Worm (Caenorhabditis elegans): ENCODE data around the gene dpyd-1.

The dpyd-1 gene

ce11 chrX:5485931-5486537 lies 18.4 kb downstream of the dpyd-1 start, which contains the start of gene C25F6.1:
Gene C25F6.1 (plus strand): TSS chrX:5486487.
- TF ChIP-seq F10E7.11 (tag; optimal IDR thresholded peaks at IDR 0.05) (no peak), ztf-18 (tag; optimal IDR thresholded peaks at IDR 0.05) (peak; percentile 78)

- TF ChIP-seq mxl-1 (tag; optimal IDR thresholded peaks at IDR 0.05) (no peak), zfh-2 (GFP tag; conservative IDR thresholded peaks at IDR 0.05) (0 out of 2 replicates have a peak, but pooled peaks have one; percentile 17), let-526 (GFP tag; IDR thresholded peaks at IDR 0.05) (no peak), ceh-79 (tag; optimal IDR thresholded peaks at IDR 0.05) (no peak), nhr-80 (tag; optimal IDR thresholded peaks at IDR 0.05) (no peak)
Observed at ce11 chrX:5488867-5489266, 21.2 kb downstream of the dpyd-1 start.

DNA sequence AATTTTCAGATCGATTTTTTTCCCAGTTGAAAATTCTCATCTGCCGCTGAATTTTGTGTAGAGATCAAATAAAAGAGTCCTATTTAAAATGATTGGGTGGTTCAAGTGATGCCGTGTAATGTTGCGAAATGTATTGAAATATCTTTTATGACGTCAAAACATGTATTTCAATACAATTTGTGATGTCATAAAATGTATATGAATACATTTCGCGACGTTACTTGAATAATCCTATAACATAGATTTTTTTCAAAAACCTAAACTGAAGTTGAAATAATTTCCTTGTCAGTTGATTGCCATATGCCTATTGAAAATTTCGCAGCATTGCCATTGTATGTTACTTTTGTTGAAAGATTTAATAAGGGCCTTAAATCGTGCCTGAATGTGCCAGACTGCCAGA lies 21.9 kb downstream of the dpyd-1 start, which contains the start of gene F55D1.1:
Gene F55D1.1 (plus strand): TSS at position 301 of the 400 bp plus-strand sequence.
- TF ChIP-seq gei-17 (GFP tag; optimal IDR thresholded peaks at IDR 0.05): no peak
- TF ChIP-seq dpff-1 (tag; optimal IDR thresholded peaks at IDR 0.05): no peak
- TF ChIP-seq ztf-25 (GFP tag; IDR thresholded peaks at IDR 0.05): no peak
- TF ChIP-seq xnd-1 (tag; optimal IDR thresholded peaks at IDR 0.05): no peak
- TF ChIP-seq ZK185.1 (tag; optimal IDR thresholded peaks at IDR 0.05; ENCODE audit: poor library complexity, severe bottlenecking): no peak
- TF ChIP-seq B0336.3 (GFP tag; IDR thresholded peaks at IDR 0.05): no peak
- no peak for TF ChIP-seq fkh-3 (tag; optimal IDR thresholded peaks at IDR 0.05)
- TF ChIP-seq nhr-90 (tag; optimal IDR thresholded peaks at IDR 0.05): no peak
- no peak for TF ChIP-seq lin-35 (GFP tag; optimal IDR thresholded peaks at IDR 0.05)
- no peak for TF ChIP-seq F57C9.4 (tag; optimal IDR thresholded peaks at IDR 0.05)
- TF ChIP-seq snpc-4 (GFP tag; optimal IDR thresholded peaks at IDR 0.05): no peak
- TF ChIP-seq snpc-4 (tag; optimal IDR thresholded peaks at IDR 0.05): no peak
- no peak for TF ChIP-seq lsy-27 (tag; optimal IDR thresholded peaks at IDR 0.05; ENCODE audit: borderline replicate concordance, insufficient read depth)
- no peak for TF ChIP-seq snpc-1.1 (tag; optimal IDR thresholded peaks at IDR 0.05; ENCODE audit: insufficient read depth)
- TF ChIP-seq hrde-1 (tag; optimal IDR thresholded peaks at IDR 0.05; ENCODE audit: borderline replicate concordance): no peak
- no peak for TF ChIP-seq let-526 (GFP tag; IDR thresholded peaks at IDR 0.05)
- TF ChIP-seq lin-26 (GFP tag; IDR thresholded peaks at IDR 0.05): no peak

DNA sequence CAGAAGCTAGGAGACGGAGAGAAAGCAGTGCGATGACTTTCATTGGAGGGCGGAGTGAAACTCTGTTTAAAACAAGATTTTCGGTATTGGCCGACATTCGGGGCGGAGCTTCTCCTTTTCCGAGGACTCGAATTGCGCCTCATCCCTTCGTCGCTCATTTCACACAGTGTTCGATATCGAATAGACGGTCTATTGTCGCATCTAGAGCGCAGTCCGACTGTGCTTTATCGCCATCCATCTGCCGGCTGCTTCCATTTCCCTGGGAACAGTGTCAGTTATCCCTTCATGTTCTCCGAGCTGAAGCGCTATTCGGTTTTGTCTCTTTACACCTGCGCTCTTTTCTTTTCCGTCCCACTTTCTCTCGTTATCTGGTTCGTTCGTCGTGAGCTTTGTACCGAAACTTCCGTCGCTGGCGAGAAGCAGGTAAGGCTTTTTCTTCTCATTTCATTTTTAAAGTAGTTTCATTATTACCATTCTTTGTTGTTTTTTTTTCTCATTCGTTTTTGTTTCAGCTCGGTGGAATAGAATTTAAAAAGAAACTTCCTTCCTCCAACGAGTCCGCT lies 25.2 kb downstream of the dpyd-1 start, which contains the start of the genes bus-8A and bus-8B:
Gene bus-8A (plus strand): TSS at position 96 of the 563 bp plus-strand sequence.
Gene bus-8B (plus strand): TSS at position 513 of the 563 bp plus-strand sequence.
- TF ChIP-seq ZK185.1 (tag; optimal IDR thresholded peaks at IDR 0.05; ENCODE audit: poor library complexity, severe bottlenecking): no peak
- TF ChIP-seq zfh-2 (GFP tag; conservative IDR thresholded peaks at IDR 0.05): 0 out of 2 replicates have a peak, but pooled peaks have one; percentile 34

DNA sequence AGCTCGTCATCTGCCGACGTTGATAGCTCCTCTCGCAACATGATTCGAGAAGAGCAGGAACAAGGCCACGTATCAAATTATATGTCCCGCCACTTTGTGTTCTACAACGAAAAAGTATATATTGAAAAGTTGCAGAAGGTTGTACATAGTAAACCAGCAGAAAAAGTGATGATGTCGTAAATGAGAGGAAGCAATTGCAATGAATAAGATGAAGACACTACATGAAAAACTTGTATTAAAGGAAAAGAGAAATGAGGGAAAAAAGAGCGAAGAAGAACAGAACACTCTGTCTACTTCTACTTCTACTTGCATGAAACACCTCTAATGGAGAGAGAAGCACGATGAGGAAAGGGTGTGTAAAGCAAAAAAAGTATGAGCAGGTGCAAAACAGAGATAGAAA lies 37.5 kb downstream of the dpyd-1 start, which contains the start of gene T23F2.2:
Gene T23F2.2 (minus strand): TSS at position 101 of the 400 bp plus-strand sequence.
- TF ChIP-seq ceh-40 (GFP tag; IDR thresholded peaks at IDR 0.05) (no peak), athp-1 (tag; optimal IDR thresholded peaks at IDR 0.05) (no peak)

- TF ChIP-seq ztf-28 (GFP tag; IDR thresholded peaks at IDR 0.05): no peak
- no peak for TF ChIP-seq ceh-91 (GFP tag; IDR thresholded peaks at IDR 0.05)
- no peak for TF ChIP-seq attf-3 (GFP tag; conservative IDR thresholded peaks at IDR 0.05)
- no peak for TF ChIP-seq mxl-1 (tag; optimal IDR thresholded peaks at IDR 0.05)
- no peak for TF ChIP-seq F37B4.10 (GFP tag; IDR thresholded peaks at IDR 0.05)
- no peak for TF ChIP-seq dox-1 (GFP tag; IDR thresholded peaks at IDR 0.05)
- no peak for TF ChIP-seq snpc-4 (GFP tag; optimal IDR thresholded peaks at IDR 0.05)
- no peak for TF ChIP-seq snpc-4 (tag; optimal IDR thresholded peaks at IDR 0.05)
- TF ChIP-seq snpc-1.3 (tag; optimal IDR thresholded peaks at IDR 0.05; ENCODE audit: insufficient read depth): no peak
- TF ChIP-seq dpl-1 (GFP tag; optimal IDR thresholded peaks at IDR 0.05): no peak
- TF ChIP-seq D2030.7 (GFP tag; IDR thresholded peaks at IDR 0.05): no peak
- TF ChIP-seq lin-54 (GFP tag; optimal IDR thresholded peaks at IDR 0.05): no peak
- no peak for TF ChIP-seq repo-1 (tag; optimal IDR thresholded peaks at IDR 0.05)
Observed at ce11 chrX:5506432-5506977, 38.8 kb downstream of the dpyd-1 start.

All from whole organism, young adult.